Fruit fly (Drosophila melanogaster) S2 (cell line): ENCODE measurements around the gene mus312.
A peak's percentile ranks its signal among the peaks of the same experiment; 100 is the strongest.

Source experiments
- CG8478 ChIP-seq: fragments of >200 bp; optimal IDR thresholded peaks from 2 replicates; lab custom pipeline; 2018
- CTCF ChIP-seq, 2 experiments: fragments of >200 bp; optimal IDR thresholded peaks; 2 replicates each; lab custom pipeline; 2018

DNA sequence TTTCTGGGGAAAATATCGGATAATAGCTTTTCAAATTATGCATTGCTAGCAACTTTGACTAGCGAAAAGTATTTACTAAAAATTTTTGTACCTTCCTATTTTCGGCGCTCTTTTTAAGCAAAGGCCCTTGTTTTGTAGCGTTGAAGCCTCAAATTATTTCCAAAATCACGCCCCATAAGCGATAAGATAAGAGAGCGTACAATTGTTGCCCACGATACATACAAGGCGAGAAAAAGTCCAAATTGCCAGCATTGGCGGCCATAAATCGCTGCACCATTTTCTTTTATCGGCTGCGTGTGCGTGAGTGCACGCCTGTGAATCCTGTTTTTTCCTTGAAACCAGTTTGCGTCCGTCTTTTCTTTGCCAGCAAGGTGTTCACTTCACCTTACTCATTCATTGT, 42.4 kb downstream of the mus312 start:
- TF ChIP-seq CG8478 (no peak), CTCF (optimal IDR thresholded peaks at IDR 0.05; lab: Kevin White, UChicago) (peak in 1 of 2 experiments; percentile 13)
